Fruit fly (Drosophila melanogaster) whole organism, wandering third instar larva: Measurements from ENCODE around the gene Ubr1.

Experiments
- Abd-B ChIP-seq: fragments of >200 bp; optimal IDR thresholded peaks from 2 replicates; lab custom pipeline; 2017; ENCODE audit warnings: missing biosample characterization, missing genetic modification characterization
- Mio ChIP-seq: sonication (Bioruptor generic); optimal IDR thresholded peaks from 2 replicates; lab custom pipeline; 2016; ENCODE audit warnings: missing biosample characterization, missing genetic modification characterization
- br ChIP-seq: fragments of 200-800 bp; sonication (Bioruptor generic); optimal IDR thresholded peaks from 2 replicates; lab custom pipeline; 2016; ENCODE audit warnings: missing biosample characterization, missing genetic modification characterization
- dsf ChIP-seq: sonication (Bioruptor generic); optimal IDR thresholded peaks from 2 replicates; lab custom pipeline; 2016; ENCODE audit warnings: missing biosample characterization, missing genetic modification characterization, borderline replicate concordance
- h ChIP-seq: fragments of 200-800 bp; sonication (Bioruptor generic); optimal IDR thresholded peaks from 3 replicates; lab custom pipeline; 2016; ENCODE audit warnings: missing biosample characterization, mild to moderate bottlenecking, missing genetic modification characterization
- tai ChIP-seq: sonication (Bioruptor generic); optimal IDR thresholded peaks from 2 replicates; lab custom pipeline; 2016; ENCODE audit warnings: missing biosample characterization, missing genetic modification characterization

dm6 chrX:16934430-16934829 lies 34.0 kb downstream of the Ubr1 start:
- TF ChIP-seq dsf (GFP tag; lab: Kevin White, UChicago) (no peak), br (GFP tag; lab: Kevin White, UChicago) (no peak), h (GFP tag; lab: Kevin White, UChicago) (no peak), tai (no peak), Mio (GFP tag; lab: Kevin White, UChicago) (no peak), Abd-B (GFP tag; lab: Kevin White, UChicago) (no peak)
